Fruit fly (Drosophila melanogaster) Kc167 (cell line): ENCODE data around the gene Clk.

Source experiments
- Myc ChIP-seq: fragments of >200 bp; optimal IDR thresholded peaks from 2 replicates; lab custom pipeline; 2017; ENCODE audit warnings: missing external identifiers
- Sin3A ChIP-seq: fragments of >200 bp; optimal IDR thresholded peaks from 2 replicates; lab custom pipeline; 2018; ENCODE audit warnings: missing external identifiers
- h ChIP-seq: fragments of >200 bp; optimal IDR thresholded peaks from 3 replicates; lab custom pipeline; 2018; ENCODE audit warnings: missing external identifiers
- insv ChIP-seq: fragments of >200 bp; optimal IDR thresholded peaks from 3 replicates; lab custom pipeline; 2018; ENCODE audit warnings: missing external identifiers
- psq ChIP-seq: fragments of >200 bp; optimal IDR thresholded peaks from 2 replicates; lab custom pipeline; 2017; ENCODE audit warnings: missing external identifiers
- ttk ChIP-seq: sonication (Bioruptor generic); optimal IDR thresholded peaks from 2 replicates; lab custom pipeline; 2017; ENCODE audit warnings: missing external identifiers

Clk gene

DNA sequence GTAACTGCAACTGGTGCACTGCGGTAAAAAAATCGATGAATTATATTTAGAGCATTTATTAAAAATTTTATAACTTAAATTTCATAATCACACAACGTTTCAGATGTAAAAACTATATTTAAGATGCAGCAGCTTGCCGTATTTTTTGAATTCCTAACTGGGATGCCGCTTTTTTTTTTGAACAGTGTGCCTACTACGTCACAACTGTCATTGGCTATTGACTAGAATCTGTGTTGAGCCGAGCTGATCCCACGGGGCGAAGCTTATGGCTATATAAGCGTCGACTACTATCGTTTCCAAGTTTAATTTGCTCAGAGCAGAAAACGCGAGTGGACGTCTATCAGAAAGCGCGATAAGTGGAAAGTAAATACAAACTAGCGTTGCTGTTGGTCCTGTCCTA lies 21.3 kb downstream of the Clk start, which contains the start of gene CG7409:
Gene CG7409 (plus strand): TSS at position 301 of the 400 bp plus-strand sequence.
- TF ChIP-seq ttk (lab: Kevin White, UChicago) (no peak), h (no peak), Sin3A (no peak), insv (lab: Kevin White, UChicago) (no peak), Myc (no peak), psq (no peak)

- no peak for TF ChIP-seq Sin3A
- no peak for TF ChIP-seq h
- no peak for TF ChIP-seq Myc
- no peak for TF ChIP-seq insv (lab: Kevin White, UChicago)
- no peak for TF ChIP-seq psq
- no peak for TF ChIP-seq ttk (lab: Kevin White, UChicago)
These were observed 28.4 kb downstream of the Clk start, which contains the start of gene CG13685 for dm6 chr3L:7747044-7747443. CG13685 (plus strand) TSS chr3L:7747344.

- TF ChIP-seq h (no peak), Sin3A (no peak), ttk (lab: Kevin White, UChicago) (no peak), Myc (no peak), insv (lab: Kevin White, UChicago) (no peak), psq (no peak)
These were observed 31.7 kb downstream of the Clk start for dm6 chr3L:7743741-7744140.

dm6 chr3L:7742941-7743340 lies 32.5 kb downstream of the Clk start, which contains the start of gene Snmp2:
Snmp2 (minus strand) TSS chr3L:7743041.
- TF ChIP-seq h, result no peak
- TF ChIP-seq Myc, result no peak
- TF ChIP-seq psq, result no peak
- TF ChIP-seq insv (lab: Kevin White, UChicago), result no peak
- no peak for TF ChIP-seq Sin3A
- no peak for TF ChIP-seq ttk (lab: Kevin White, UChicago)

DNA sequence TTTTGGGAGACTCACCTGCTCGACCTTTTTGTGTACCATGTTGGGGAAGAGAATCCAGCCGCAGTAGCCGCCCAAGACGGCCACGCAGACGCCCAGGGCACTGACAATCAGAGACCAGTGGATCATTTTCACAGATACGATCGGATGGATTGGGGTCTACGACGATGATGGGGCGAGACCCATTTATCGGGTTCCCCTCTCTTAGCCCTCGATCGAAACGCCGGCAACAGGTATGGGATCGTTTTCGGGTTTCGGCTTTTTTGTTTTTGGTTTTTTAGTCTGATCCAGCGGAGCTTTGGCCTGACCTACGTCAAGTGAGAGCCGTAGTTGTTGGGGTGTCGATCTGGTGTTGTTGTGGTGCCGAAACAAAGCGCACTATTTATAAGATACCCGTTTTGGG lies 33.5 kb downstream of the Clk start:
- no peak for TF ChIP-seq h
- TF ChIP-seq Myc, result no peak
- TF ChIP-seq psq, result no peak
- TF ChIP-seq Sin3A, result no peak
- TF ChIP-seq insv (lab: Kevin White, UChicago), result no peak
- TF ChIP-seq ttk (lab: Kevin White, UChicago), result no peak

dm6 chr3L:7732141-7732748 lies 43.2 kb downstream of the Clk start, which contains the start of gene CG8492:
CG8492 (minus strand) TSS chr3L:7732191.
- TF ChIP-seq Sin3A, result no peak
- no peak for TF ChIP-seq Myc
- no peak for TF ChIP-seq h
- no peak for TF ChIP-seq psq
- no peak for TF ChIP-seq ttk (lab: Kevin White, UChicago)
- TF ChIP-seq insv (lab: Kevin White, UChicago), result no peak

DNA sequence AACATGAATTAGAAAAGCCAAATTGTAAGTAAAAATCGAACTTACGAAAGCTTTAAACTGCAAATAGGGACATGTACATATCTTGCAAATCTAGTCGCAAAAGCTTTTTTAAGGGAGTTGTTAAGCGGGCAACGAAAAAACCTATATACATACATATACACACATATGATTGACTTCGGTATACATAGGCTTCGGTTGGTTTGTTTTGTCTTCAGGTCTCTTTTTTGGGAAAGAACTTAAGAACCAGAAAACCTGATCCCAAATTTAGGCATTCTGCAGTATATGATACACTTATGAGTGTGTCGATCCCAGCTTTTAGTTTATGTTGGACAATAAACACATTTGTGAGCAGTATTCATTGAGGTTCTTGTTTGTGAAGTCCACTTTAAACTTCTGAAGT lies 48.7 kb downstream of the Clk start:
- TF ChIP-seq Sin3A (no peak), Myc (no peak), insv (lab: Kevin White, UChicago) (no peak), psq (no peak), ttk (lab: Kevin White, UChicago) (no peak), h (no peak)

DNA sequence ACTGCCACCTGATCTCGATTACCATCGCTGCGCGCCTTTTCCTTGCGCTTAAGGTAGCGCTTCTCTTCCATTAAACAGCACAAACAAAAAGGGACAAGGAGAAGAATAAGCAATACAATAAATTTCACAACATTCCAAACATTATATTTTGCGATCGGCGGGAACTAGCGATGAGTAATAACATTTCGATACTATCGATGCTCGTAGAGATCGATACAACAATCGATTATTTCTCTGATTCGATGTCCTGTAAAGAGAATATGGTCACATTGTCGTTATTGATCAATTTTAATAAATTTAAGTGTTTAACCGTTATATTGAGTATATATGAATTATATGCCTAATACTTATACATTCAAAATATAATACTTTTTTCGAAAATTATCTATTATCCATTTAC lies 49.1 kb downstream of the Clk start, which contains the start of gene CG7457:
Gene CG7457 (minus strand): TSS at position 189 of the 400 bp plus-strand sequence.
- TF ChIP-seq Myc (no peak), Sin3A (no peak), ttk (lab: Kevin White, UChicago) (no peak), insv (lab: Kevin White, UChicago) (no peak), h (no peak), psq (no peak)

- TF ChIP-seq psq, result no peak
- TF ChIP-seq ttk (lab: Kevin White, UChicago), result no peak
- no peak for TF ChIP-seq Sin3A
- TF ChIP-seq insv (lab: Kevin White, UChicago), result no peak
- no peak for TF ChIP-seq h
- no peak for TF ChIP-seq Myc
These were observed 53.9 kb downstream of the Clk start for dm6 chr3L:7721527-7721926.

DNA sequence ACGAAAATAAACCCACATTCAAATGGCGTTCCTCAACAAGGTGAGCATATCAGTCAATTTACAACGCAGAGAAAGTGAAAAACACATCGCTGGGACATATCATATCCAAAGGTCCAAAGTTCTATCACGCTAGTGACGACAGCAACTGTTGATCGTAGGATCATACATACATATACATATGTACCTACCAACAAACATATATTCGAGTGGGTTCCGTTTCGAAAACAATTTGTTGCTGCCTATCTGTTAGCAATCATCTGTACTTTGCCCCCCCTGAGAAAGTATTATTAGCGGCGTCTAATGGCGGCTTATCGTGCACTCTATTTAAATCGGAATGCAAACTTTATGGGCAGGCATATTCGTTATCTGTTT lies 56.0 kb downstream of the Clk start:
- TF ChIP-seq psq (no peak), ttk (lab: Kevin White, UChicago) (no peak), Myc (no peak)

dm6 chr3L:7718561-7719417 lies 56.6 kb downstream of the Clk start, which contains the start of gene Mcad:
Mcad (plus strand) TSS chr3L:7719350.
- no peak for TF ChIP-seq psq
- TF ChIP-seq ttk (lab: Kevin White, UChicago), result no peak
- TF ChIP-seq insv (lab: Kevin White, UChicago), result no peak
- TF ChIP-seq Myc, result no peak
- no peak for TF ChIP-seq h
- no peak for TF ChIP-seq Sin3A

DNA sequence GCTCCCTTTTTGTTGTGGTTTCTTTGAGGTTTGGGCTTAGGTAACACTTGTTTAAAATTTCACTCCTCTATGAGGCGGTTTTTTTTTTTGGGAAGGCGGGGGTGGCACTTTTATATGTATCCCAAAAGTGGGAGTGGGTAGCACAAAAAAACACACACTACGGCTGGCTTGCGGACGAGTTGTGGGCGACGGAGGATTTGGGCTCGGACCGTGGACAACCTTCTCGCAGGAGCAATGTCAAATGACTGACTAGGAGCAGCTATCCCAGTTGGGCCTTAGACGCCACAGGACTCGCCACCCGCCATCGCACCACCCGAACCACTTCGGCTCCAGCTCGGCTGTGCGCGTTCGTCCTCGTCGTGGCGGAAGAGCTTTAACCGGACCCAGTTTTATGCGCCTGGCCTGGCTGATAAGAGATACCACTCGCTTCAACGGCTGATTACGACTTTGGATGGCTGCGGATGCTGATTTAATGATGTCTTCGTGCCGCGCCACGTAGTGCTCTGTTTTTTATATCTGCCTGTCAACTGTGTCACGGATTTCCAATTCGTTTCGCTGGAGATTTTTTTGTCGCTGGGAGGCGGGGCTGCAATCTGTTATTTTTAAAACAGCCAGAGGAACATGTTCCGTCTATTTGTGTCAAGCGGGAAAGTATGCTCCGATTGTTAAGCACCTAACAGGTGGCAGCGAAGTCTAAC lies 57.4 kb downstream of the Clk start, which contains the start of gene Ank2:
Gene Ank2 (minus strand): TSS at position 533 of the 698 bp plus-strand sequence.
- TF ChIP-seq h (no peak), insv (lab: Kevin White, UChicago) (no peak), psq (no peak), ttk (lab: Kevin White, UChicago) (no peak), Sin3A (no peak), Myc (no peak)
